Fruit fly (Drosophila melanogaster) whole organism: ENCODE data around the gene Prx1.

ENCODE experiments used
- CG8478 ChIP-seq: fragments of >200 bp; optimal IDR thresholded peaks from 2 replicates; lab custom pipeline; 2018; ENCODE audit warnings: inconsistent platforms
- Dll ChIP-seq: fragments of >200 bp; optimal IDR thresholded peaks from 2 replicates; lab custom pipeline; 2017
- EcR ChIP-seq, 2 experiments: fragments of >200 bp; optimal IDR thresholded peaks; 2 replicates each; lab custom pipeline; 2017; ENCODE audit warnings: missing biosample characterization in 2 of 2, missing genetic modification characterization in 2 of 2, missing genetic modification reagents in 2 of 2
- pan ChIP-seq: fragments of >200 bp; optimal IDR thresholded peaks from 2 replicates; lab custom pipeline; 2017
- psq ChIP-seq: fragments of >200 bp; optimal IDR thresholded peaks from 2 replicates; lab custom pipeline; 2017
- usp ChIP-seq: fragments of >200 bp; optimal IDR thresholded peaks from 2 replicates; lab custom pipeline; 2017; ENCODE audit warnings: missing biosample characterization, missing genetic modification characterization, mixed read lengths

The Prx1 gene

dm6 chr3L:15235289-15236080, 27.8 kb downstream of the Prx1 start, which contains the start of gene Tollo:
TSS of gene Tollo (plus strand) at chr3L:15235619.
- no peak for TF ChIP-seq pan (lab: Kevin White, UChicago)
- no peak for TF ChIP-seq Dll (lab: Kevin White, UChicago)
- no peak for TF ChIP-seq EcR (GFP tag; optimal IDR thresholded peaks at IDR 0.05; lab: Kevin White, UChicago)
- no peak for TF ChIP-seq CG8478 (lab: Kevin White, UChicago)
- no peak for TF ChIP-seq usp
- TF ChIP-seq psq (lab: Kevin White, UChicago) = no peak

- no peak for TF ChIP-seq EcR (GFP tag; optimal IDR thresholded peaks at IDR 0.05; lab: Kevin White, UChicago)
- no peak for TF ChIP-seq CG8478 (lab: Kevin White, UChicago)
- TF ChIP-seq psq (lab: Kevin White, UChicago) = no peak
- TF ChIP-seq pan (lab: Kevin White, UChicago) = no peak
- no peak for TF ChIP-seq Dll (lab: Kevin White, UChicago)
- TF ChIP-seq usp = no peak
Measured at dm6 chr3L:15240729-15241128, 33.1 kb downstream of the Prx1 start.

dm6 chr3L:15243484-15243883, 35.8 kb downstream of the Prx1 start:
- TF ChIP-seq EcR (GFP tag; optimal IDR thresholded peaks at IDR 0.05; lab: Kevin White, UChicago) (no peak), psq (lab: Kevin White, UChicago) (no peak), CG8478 (lab: Kevin White, UChicago) (no peak), Dll (lab: Kevin White, UChicago) (no peak), pan (lab: Kevin White, UChicago) (no peak), usp (no peak)

dm6 chr3L:15245698-15246097, 38.1 kb downstream of the Prx1 start:
- TF ChIP-seq pan (lab: Kevin White, UChicago) (no peak), Dll (lab: Kevin White, UChicago) (no peak), CG8478 (lab: Kevin White, UChicago) (no peak)

dm6 chr3L:15246353-15246752, 38.7 kb downstream of the Prx1 start:
- TF ChIP-seq EcR (GFP tag; optimal IDR thresholded peaks at IDR 0.05; lab: Kevin White, UChicago) = no peak
- TF ChIP-seq CG8478 (lab: Kevin White, UChicago) = no peak
- no peak for TF ChIP-seq Dll (lab: Kevin White, UChicago)
- TF ChIP-seq psq (lab: Kevin White, UChicago) = no peak
- no peak for TF ChIP-seq pan (lab: Kevin White, UChicago)
- TF ChIP-seq usp = no peak

- TF ChIP-seq CG8478 (lab: Kevin White, UChicago) (no peak), usp (no peak), pan (lab: Kevin White, UChicago) (no peak), Dll (lab: Kevin White, UChicago) (no peak), psq (lab: Kevin White, UChicago) (no peak), EcR (GFP tag; optimal IDR thresholded peaks at IDR 0.05; lab: Kevin White, UChicago) (no peak)
Measured at dm6 chr3L:15247450-15247849, 39.8 kb downstream of the Prx1 start.

- no peak for TF ChIP-seq Dll (lab: Kevin White, UChicago)
- no peak for TF ChIP-seq EcR (GFP tag; optimal IDR thresholded peaks at IDR 0.05; lab: Kevin White, UChicago)
- no peak for TF ChIP-seq CG8478 (lab: Kevin White, UChicago)
- no peak for TF ChIP-seq usp
- no peak for TF ChIP-seq psq (lab: Kevin White, UChicago)
- TF ChIP-seq pan (lab: Kevin White, UChicago) = no peak
Measured at dm6 chr3L:15248707-15249106, 41.1 kb downstream of the Prx1 start.

- no peak for TF ChIP-seq Dll (lab: Kevin White, UChicago)
- TF ChIP-seq EcR (GFP tag; optimal IDR thresholded peaks at IDR 0.05; lab: Kevin White, UChicago) = no peak
Measured at dm6 chr3L:15249729-15250128, 42.1 kb downstream of the Prx1 start.

dm6 chr3L:15251759-15252322, 44.2 kb downstream of the Prx1 start:
- TF ChIP-seq EcR (GFP tag; optimal IDR thresholded peaks at IDR 0.05; lab: Kevin White, UChicago) = no peak
- no peak for TF ChIP-seq usp
- TF ChIP-seq psq (lab: Kevin White, UChicago) = no peak
- TF ChIP-seq CG8478 (lab: Kevin White, UChicago) = no peak
- TF ChIP-seq pan (lab: Kevin White, UChicago) = no peak
- no peak for TF ChIP-seq Dll (lab: Kevin White, UChicago)

- TF ChIP-seq pan (lab: Kevin White, UChicago) (no peak), usp (no peak), Dll (lab: Kevin White, UChicago) (no peak), psq (lab: Kevin White, UChicago) (no peak), EcR (GFP tag; optimal IDR thresholded peaks at IDR 0.05; lab: Kevin White, UChicago) (no peak)
Measured at dm6 chr3L:15252562-15252961, 44.9 kb downstream of the Prx1 start.

- TF ChIP-seq Dll (lab: Kevin White, UChicago) (no peak), usp (no peak), psq (lab: Kevin White, UChicago) (no peak), EcR (GFP tag; optimal IDR thresholded peaks at IDR 0.05; lab: Kevin White, UChicago) (no peak), CG8478 (lab: Kevin White, UChicago) (no peak), pan (lab: Kevin White, UChicago) (no peak)
Measured at dm6 chr3L:15253606-15254054, 46.0 kb downstream of the Prx1 start.

dm6 chr3L:15254118-15254517, 46.5 kb downstream of the Prx1 start:
- TF ChIP-seq psq (lab: Kevin White, UChicago) (no peak), pan (lab: Kevin White, UChicago) (no peak), CG8478 (lab: Kevin White, UChicago) (no peak), Dll (lab: Kevin White, UChicago) (no peak), EcR (GFP tag; optimal IDR thresholded peaks at IDR 0.05; lab: Kevin White, UChicago) (no peak), usp (no peak)
